Worm (Caenorhabditis elegans): ENCODE measurements around the gene F14F9.6.

- TF ChIP-seq unc-39 (tag; optimal IDR thresholded peaks at IDR 0.05) (no peak), ceh-43 (GFP tag; optimal IDR thresholded peaks at IDR 0.05) (no peak), nhr-76 (tag; optimal IDR thresholded peaks at IDR 0.05) (no peak)
Measured at ce11 chrV:5161792-5162191, 15.5 kb upstream of the F14F9.6 start, which contains the start of gene abu-6.
